Fruit fly (Drosophila melanogaster): ENCODE measurements around the gene Hsp70Aa.

DNA sequence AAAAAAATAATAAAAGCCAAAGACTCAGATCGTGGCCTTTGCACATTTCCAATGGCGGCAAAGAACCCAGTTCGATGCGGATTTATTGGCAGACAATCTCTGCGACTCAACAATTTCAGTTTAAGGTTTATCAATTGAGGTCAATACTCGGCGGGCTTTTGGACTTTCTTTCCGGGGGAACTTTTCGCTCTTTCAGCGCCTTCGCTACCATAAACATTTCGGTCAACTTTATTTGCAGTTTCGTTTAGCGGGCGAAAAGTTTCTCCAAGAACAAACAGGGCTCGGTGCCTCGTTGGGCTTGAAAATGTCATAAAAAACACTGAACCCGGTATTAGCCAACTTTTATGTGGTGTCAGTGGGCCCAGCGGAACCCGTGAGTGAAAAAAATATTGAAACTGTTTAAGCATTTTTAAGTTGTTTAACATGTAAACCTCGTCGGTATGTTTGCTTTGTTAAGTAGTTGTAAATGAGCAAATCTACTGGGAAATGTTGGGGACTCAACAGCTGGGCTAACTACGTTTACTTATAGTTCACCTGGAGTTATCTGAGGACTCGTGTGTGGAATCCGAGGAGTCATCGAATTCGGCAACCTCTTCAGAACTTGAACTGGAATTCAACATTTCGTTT is 35.3 kb upstream of the Hsp70Aa start:
- TF ChIP-seq CG10348 (GFP tag; IDR thresholded peaks at IDR 0.05) (no peak), CG8159 (tag; optimal IDR thresholded peaks at IDR 0.05) (no peak), EcR (GFP tag; optimal IDR thresholded peaks at IDR 0.05) (no peak), CG32121 (GFP tag; IDR thresholded peaks at IDR 0.05) (no peak), rn (GFP tag; IDR thresholded peaks at IDR 0.05) (no peak), CG9948 (tag; optimal IDR thresholded peaks at IDR 0.05) (no peak)

All from whole organism, pupa.